Fruit fly (Drosophila melanogaster): Measurements from ENCODE around the gene eIF2beta.
A peak's percentile ranks its signal among the peaks of the same experiment; 100 is the strongest.

eIF2beta gene

DNA sequence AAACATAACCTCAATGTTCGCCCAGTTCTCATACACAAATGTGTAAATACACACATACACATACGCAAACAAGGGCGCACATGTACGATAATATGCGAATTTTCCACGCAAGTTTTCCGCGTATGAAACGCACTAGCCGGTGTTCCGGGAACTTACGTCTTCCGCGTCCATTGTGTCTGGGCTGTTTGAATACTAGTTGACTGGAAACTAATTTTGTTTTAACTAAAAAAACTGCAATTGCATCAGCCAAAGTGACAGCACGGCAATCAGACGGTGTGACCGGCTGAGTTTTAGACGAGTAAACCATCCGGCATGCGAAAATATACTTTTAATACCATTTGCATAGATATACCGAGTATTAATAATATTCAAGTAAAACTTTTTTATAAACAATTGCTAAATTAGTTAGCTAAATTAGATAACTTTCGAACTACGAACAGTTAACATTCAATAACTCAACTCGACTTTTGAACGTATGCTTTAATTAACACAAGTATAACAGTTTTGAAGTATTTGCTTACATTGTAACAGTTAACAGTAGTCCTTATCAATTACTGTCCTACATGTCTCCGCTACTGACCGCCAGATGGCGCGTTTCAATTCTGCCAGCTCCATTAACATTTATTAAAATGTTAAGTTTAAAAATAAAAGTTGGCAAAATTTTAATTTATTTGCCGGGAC is at the start of gene eIF2beta:
eIF2beta (minus strand) TSS at position 299 of the 681 bp plus-strand sequence.
- peak; percentile 40 for TF ChIP-seq CG17801 (GFP tag; optimal IDR thresholded peaks at IDR 0.05; ENCODE audit: partially characterized antibody)

DNA sequence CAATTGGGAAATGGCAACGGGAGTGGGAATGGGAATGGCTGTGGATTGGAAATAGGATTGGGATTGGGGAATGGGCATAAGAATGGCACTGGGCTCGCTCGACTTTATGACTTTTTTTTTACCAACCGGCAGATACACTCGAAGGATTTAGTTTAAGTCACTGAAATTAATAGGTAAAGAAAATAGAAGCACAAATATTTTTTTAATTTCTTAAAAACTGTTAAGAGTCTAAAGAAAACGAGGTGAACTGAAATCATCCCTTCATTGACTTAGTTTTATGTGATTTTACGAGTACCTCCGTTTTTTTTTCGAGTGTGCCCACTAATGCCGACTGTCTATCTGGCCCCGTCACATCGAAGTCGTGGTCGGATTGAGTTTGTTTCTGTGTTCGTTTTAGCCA is 48.3 kb upstream of the eIF2beta start:
- TF ChIP-seq CG17801 (GFP tag; optimal IDR thresholded peaks at IDR 0.05; ENCODE audit: partially characterized antibody) = no peak

DNA sequence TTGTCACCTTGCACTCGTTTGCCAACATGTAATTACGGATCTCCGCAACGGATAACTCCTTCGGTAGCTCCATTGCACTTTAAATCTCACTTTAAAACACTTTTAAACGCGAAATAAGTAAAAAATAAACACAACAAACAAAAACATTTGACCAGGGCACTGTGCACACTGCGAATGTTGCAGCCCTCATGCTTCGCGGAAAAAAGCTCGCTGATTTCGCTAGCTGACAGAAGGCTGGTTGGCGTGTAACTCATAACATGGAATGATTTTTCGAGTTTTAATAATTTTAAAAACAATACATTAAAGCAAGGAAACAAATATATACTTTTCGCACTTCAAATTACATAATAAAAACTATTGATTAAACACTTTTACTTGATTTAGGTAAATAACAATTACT is 45.8 kb upstream of the eIF2beta start, which contains the start of gene sowah:
sowah (minus strand) TSS at position 177 of the 400 bp plus-strand sequence.
- TF ChIP-seq CG17801 (GFP tag; optimal IDR thresholded peaks at IDR 0.05; ENCODE audit: partially characterized antibody) = no peak

- TF ChIP-seq CG17801 (GFP tag; optimal IDR thresholded peaks at IDR 0.05; ENCODE audit: partially characterized antibody) = no peak
Observed at dm6 chr3L:12566065-12566730, 39.7 kb upstream of the eIF2beta start.

DNA sequence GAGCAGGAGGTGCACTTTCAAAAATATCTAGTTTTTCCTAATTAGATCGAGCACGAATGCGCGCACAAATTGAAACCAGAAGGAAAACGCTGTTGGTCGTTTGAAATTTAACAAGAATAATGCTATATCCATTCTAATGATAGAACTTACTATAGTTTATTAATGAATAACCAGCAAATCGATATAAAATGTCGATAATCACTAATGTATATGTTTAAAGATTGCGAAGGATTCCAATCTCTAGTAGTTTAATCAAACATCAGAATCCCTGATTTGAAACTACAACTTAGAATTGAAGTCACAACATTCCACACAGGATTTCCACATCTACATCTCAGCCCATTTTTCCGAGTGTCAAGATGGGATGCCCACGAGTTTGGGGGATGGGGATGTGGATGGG is 38.9 kb upstream of the eIF2beta start:
- TF ChIP-seq CG17801 (GFP tag; optimal IDR thresholded peaks at IDR 0.05; ENCODE audit: partially characterized antibody) = no peak

- TF ChIP-seq CG17801 (GFP tag; optimal IDR thresholded peaks at IDR 0.05; ENCODE audit: partially characterized antibody) = no peak
Observed at dm6 chr3L:12564979-12565378, 38.4 kb upstream of the eIF2beta start.

DNA sequence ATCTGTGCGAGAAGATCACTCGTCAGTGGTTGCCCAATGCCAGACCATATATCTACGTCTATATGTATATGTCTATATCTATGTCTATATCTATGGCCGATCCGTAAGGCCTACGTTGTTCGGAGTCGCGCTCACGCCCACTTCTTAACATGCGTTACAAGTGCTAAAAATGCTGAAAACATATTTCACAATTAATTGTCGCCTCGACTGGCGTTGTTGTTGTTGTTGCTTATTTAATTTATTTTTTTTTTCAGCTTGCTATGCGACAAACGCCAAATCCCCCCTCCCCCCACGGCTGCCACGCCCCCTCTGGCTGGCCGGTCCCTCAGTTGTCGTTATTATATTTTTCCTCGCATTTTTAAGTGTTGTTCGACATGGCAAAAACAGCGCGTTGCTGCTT is 37.8 kb upstream of the eIF2beta start:
- no peak for TF ChIP-seq CG17801 (GFP tag; optimal IDR thresholded peaks at IDR 0.05; ENCODE audit: partially characterized antibody)

dm6 chr3L:12559273-12559672 is 32.7 kb upstream of the eIF2beta start:
- no peak for TF ChIP-seq CG17801 (GFP tag; optimal IDR thresholded peaks at IDR 0.05; ENCODE audit: partially characterized antibody)

dm6 chr3L:12557736-12558135 is 31.2 kb upstream of the eIF2beta start:
- TF ChIP-seq CG17801 (GFP tag; optimal IDR thresholded peaks at IDR 0.05; ENCODE audit: partially characterized antibody) = no peak

DNA sequence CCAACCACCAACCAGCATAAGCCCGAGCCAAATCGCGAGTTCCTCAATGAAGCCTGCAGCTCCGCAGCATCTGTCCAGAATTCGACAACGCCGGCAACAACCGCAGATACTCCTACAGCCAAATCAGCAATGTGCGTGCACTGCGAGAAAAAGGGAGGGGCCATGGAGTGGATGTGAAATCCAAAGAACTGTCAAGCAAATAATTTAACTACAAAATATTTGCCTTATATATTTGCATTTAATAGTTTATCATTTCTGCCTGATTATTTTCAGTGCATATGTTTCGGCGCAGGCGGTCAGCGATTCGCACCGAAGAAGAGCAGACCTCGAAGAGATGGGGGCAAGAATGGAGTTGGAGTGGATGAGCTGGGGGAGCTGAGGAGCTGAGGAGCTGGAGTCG is 25.1 kb upstream of the eIF2beta start:
- no peak for TF ChIP-seq CG17801 (GFP tag; optimal IDR thresholded peaks at IDR 0.05; ENCODE audit: partially characterized antibody)

DNA sequence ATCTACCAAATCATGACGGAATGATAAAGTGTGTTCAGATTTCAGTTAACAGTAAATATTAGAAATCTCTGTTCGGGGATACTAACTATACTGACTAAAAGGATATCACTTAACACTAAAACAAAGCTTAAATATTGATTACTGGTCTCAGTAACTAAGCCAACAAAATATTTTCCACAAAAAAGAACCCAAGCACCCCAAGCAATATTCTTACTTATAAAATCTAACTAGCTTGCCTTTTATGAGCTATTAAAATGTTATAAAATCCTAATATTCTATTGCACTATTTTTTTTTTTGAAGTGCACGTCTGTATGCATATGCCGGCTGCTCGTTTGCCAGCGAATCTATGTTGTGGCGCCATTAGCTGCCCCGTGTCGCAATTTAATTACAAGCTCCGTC is 22.9 kb upstream of the eIF2beta start:
- no peak for TF ChIP-seq CG17801 (GFP tag; optimal IDR thresholded peaks at IDR 0.05; ENCODE audit: partially characterized antibody)

dm6 chr3L:12537123-12537522 is 10.6 kb upstream of the eIF2beta start, which contains the start of gene CG4069:
TSS of gene CG4069 (minus strand) at chr3L:12537315.
- no peak for TF ChIP-seq CG17801 (GFP tag; optimal IDR thresholded peaks at IDR 0.05; ENCODE audit: partially characterized antibody)

DNA sequence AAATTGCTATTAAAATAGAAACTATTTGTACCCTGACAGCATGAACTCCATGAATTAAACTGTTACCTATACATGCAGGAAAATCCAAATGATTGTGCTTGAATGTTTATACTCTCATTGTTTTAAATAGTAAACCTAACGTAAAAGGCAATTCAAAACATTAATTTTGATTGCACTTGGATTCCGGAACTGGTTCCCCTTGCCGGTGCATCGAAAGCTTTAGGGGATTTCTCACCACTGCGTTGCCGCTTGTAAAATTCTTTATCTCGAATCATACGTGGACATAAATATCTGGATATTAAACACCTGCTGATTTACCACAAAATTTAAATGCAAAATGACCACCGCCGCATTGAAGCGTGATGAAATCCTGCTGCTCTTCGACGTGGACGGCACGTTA is 7.8 kb upstream of the eIF2beta start, which contains the start of gene Pmm2:
Pmm2 (plus strand) TSS at position 273 of the 400 bp plus-strand sequence.
- TF ChIP-seq CG17801 (GFP tag; optimal IDR thresholded peaks at IDR 0.05; ENCODE audit: partially characterized antibody) = peak; percentile 9

DNA sequence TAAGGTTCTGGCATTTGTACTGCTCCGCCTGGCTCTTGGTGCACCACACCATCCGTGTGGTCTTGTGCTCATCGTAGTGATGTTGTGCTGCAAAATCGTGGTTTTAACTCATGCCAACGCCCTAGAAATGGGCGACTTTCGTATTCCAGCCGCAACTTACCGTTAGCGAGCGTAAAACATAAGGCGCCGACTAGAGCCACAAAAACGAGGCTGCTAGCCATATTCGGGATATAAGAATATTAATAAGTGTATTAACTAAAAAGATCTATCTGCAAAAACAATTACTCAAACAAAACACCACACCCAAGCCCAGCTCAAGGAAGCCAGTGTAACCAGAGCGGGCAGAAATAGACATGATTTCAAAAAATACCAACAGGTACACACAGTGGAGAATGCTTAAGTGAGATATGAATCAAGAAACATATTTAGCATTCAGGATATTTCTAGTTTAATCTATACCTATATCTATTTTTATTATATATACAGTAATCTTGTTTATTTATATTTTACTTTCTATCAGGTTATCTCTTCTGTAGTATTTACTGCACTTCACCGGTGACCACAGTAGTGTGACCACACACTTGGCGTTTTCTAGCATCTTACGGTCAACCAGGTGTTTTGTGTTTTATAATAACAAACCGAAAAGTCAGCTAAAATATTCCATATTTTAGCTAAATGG is 7.0 kb upstream of the eIF2beta start, which contains the start of the genes Tsf2 and CG34242:
Tsf2 (minus strand) TSS at position 333 of the 679 bp plus-strand sequence.
CG34242 (plus strand) TSS at position 605 of the 679 bp plus-strand sequence.
- TF ChIP-seq CG17801 (GFP tag; optimal IDR thresholded peaks at IDR 0.05; ENCODE audit: partially characterized antibody) = peak; percentile 81

DNA sequence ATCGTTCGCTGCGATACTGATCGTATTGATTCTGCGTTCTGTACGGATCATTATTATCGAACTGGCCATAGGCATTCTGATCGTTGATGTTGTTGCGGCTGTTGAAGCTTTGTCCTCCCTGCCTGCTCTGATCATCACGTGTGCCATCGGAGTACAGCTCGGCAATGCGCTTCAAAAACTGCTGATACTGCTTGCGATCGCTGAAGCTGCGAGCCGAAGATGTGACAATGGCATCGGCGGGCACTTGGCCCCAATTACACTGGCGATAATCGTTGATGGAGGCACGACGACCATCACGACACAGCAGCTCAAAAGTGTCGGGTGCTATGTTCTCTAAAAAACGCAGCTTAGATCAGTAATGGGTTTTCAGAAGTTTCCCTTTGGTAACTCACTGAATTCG is 5.7 kb upstream of the eIF2beta start:
- TF ChIP-seq CG17801 (GFP tag; optimal IDR thresholded peaks at IDR 0.05; ENCODE audit: partially characterized antibody) = no peak

dm6 chr3L:12530044-12530443 is 3.5 kb upstream of the eIF2beta start, which contains the start of gene nst:
TSS of gene nst (minus strand) at chr3L:12530171.
- no peak for TF ChIP-seq CG17801 (GFP tag; optimal IDR thresholded peaks at IDR 0.05; ENCODE audit: partially characterized antibody)

All from ovary, adult (tissue).